Worm (Caenorhabditis elegans) whole organism, L4/young adult: ENCODE results near the gene gcy-5.

ENCODE experiments used
- W03F9.2 ChIP-seq: fragments of 150-350 bp; optimal IDR thresholded peaks from 2 replicates; lab custom pipeline; 2014; ENCODE audit warnings: missing biosample characterization, missing genetic modification characterization
- dao-5 ChIP-seq: sonication (generic microtip); optimal IDR thresholded peaks from 2 replicates; lab custom pipeline; 2016; ENCODE audit warnings: missing genotype, missing genetic modification characterization, moderate library complexity, missing compliant biosample characterization
- him-1 ChIP-seq: sonication (generic microtip); optimal IDR thresholded peaks from 2 replicates; lab custom pipeline; 2016; ENCODE audit warnings: missing genotype, missing genetic modification reagents, missing genetic modification characterization, missing compliant biosample characterization

Gene gcy-5

ce11 chrII:10316119-10316518 is at the start of gene gcy-5:
Gene gcy-5, minus strand, starts transcription at chrII:10316219.
- no peak for TF ChIP-seq him-1 (tag; lab: Kevin White, UChicago)
- TF ChIP-seq dao-5 (tag; lab: Kevin White, UChicago) = no peak
- TF ChIP-seq W03F9.2 (tag; lab: Kevin White, UChicago) = no peak

DNA sequence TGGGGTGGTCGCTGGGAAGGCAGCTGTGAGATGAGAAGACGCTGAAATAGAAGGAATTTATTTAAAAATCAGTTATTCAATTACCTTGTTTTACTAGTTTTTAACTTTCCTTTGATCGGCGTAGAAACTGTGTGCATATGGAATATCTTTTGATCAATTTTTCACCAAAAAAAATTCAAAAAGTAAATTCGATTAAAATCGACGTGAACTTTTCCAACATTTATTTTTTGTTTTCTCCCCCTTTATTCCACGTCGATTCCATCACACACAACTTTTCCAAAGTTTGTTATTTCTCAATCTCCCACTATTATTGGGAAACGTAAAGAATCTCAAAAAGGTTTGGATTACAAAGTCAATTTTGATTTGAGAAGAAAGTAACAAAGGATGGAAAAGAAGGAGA is 44.5 kb upstream of the gcy-5 start, which contains the start of gene C07E3.4:
Gene C07E3.4 (plus strand): TSS at position 301 of the 400 bp plus-strand sequence.
- TF ChIP-seq him-1 (tag; lab: Kevin White, UChicago) (no peak), W03F9.2 (tag; lab: Kevin White, UChicago) (no peak), dao-5 (tag; lab: Kevin White, UChicago) (no peak)

- TF ChIP-seq dao-5 (tag; lab: Kevin White, UChicago) = no peak
- no peak for TF ChIP-seq him-1 (tag; lab: Kevin White, UChicago)
- no peak for TF ChIP-seq W03F9.2 (tag; lab: Kevin White, UChicago)
Measured at ce11 chrII:10357468-10358007, 41.5 kb upstream of the gcy-5 start, which contains the start of gene C07E3.3. Gene C07E3.3, minus strand, starts transcription at chrII:10357518.

DNA sequence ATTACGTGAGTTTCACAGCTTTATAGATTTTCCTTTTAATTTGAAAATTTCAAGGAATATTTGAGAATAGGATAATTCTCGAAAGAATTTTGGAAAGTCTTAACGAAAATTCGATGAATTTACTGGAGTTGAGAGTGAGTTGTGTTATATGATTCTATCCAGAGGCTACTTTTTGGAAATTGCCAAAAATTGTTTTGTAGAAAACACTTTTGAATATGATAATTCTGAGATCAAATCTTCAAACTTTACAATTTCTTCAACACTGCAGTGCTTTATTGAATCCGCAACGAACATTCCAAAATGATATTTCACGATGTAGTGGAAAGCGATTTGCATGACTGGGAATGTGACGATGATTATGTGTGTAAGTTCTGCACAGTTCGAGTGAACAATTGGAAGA is 35.9 kb upstream of the gcy-5 start, which contains the start of gene C07E3.8:
Gene C07E3.8 (plus strand): TSS at position 301 of the 400 bp plus-strand sequence.
- TF ChIP-seq W03F9.2 (tag; lab: Kevin White, UChicago) (no peak), him-1 (tag; lab: Kevin White, UChicago) (no peak), dao-5 (tag; lab: Kevin White, UChicago) (no peak)

DNA sequence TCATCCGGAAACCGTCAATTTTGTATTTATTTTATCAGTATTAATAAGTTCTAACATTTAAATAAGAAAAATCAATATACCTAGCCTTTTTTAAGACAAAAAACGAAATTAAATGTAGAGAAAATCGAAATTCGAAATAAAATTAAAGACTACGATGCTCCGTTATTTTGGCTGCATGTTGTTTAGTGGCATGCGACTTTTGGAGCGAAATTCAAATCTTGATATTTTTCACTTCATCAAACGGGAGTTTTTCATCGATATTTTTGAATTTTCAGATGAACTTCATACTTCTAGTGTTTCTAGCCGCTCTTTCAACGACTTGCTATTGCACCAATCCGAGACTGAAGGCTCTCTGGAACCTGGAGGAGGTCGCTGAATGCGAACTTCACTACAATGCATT is 34.5 kb upstream of the gcy-5 start, which contains the start of gene C07E3.9:
Gene C07E3.9 (plus strand): TSS at position 270 of the 400 bp plus-strand sequence.
- no peak for TF ChIP-seq W03F9.2 (tag; lab: Kevin White, UChicago)
- TF ChIP-seq dao-5 (tag; lab: Kevin White, UChicago) = no peak
- no peak for TF ChIP-seq him-1 (tag; lab: Kevin White, UChicago)

DNA sequence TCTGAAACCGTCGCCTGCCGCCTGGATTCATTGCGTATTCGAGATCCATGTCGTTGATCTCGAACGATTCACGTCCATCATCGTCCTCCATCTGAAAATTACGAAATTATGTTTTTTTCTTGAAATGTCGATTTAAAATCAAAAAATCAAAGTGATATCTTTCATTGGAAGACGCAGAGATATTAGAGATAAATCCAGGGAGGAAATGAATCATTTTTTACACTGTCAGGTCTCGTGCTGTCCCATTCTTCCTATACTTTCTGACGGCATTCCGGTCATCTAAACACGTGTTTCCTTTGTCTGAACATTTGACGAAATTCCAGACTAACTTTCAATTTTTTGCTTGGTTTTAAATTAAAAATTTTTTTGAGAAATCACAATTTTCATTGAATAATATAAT is 33.9 kb upstream of the gcy-5 start, which contains the start of gene stip-1:
Gene stip-1 (minus strand): TSS at position 98 of the 400 bp plus-strand sequence.
- TF ChIP-seq him-1 (tag; lab: Kevin White, UChicago) = no peak
- no peak for TF ChIP-seq dao-5 (tag; lab: Kevin White, UChicago)
- no peak for TF ChIP-seq W03F9.2 (tag; lab: Kevin White, UChicago)

- TF ChIP-seq him-1 (tag; lab: Kevin White, UChicago) = no peak
- no peak for TF ChIP-seq W03F9.2 (tag; lab: Kevin White, UChicago)
- TF ChIP-seq dao-5 (tag; lab: Kevin White, UChicago) = no peak
Measured at ce11 chrII:10346075-10346474, 30.1 kb upstream of the gcy-5 start, which contains the start of gene C07E3.10. Gene C07E3.10, plus strand, starts transcription at chrII:10346375.

DNA sequence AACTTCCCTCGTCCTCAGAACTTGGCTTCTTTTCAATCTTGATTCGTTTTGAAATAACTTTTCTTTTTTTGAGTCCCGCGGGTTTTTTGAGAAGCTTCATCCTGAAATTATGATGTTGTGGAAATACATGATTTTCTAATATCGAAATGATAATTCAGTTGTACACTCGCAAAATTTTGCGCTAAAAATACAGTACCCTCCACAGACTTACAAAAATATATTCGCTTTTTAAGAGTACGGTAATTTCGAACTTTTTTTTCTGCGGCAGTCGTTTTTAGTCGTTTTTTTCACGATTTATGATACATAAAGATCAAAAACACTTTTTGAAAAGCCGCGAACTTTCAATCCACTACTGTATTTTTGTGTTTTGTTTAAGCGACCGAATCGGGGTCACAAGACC is 29.0 kb upstream of the gcy-5 start, which contains the start of gene pro-2:
Gene pro-2 (minus strand): TSS at position 101 of the 400 bp plus-strand sequence.
- no peak for TF ChIP-seq dao-5 (tag; lab: Kevin White, UChicago)
- no peak for TF ChIP-seq him-1 (tag; lab: Kevin White, UChicago)
- no peak for TF ChIP-seq W03F9.2 (tag; lab: Kevin White, UChicago)

ce11 chrII:10329754-10330153 is 13.7 kb upstream of the gcy-5 start:
- no peak for TF ChIP-seq W03F9.2 (tag; lab: Kevin White, UChicago)
- TF ChIP-seq dao-5 (tag; lab: Kevin White, UChicago) = no peak
- no peak for TF ChIP-seq him-1 (tag; lab: Kevin White, UChicago)

DNA sequence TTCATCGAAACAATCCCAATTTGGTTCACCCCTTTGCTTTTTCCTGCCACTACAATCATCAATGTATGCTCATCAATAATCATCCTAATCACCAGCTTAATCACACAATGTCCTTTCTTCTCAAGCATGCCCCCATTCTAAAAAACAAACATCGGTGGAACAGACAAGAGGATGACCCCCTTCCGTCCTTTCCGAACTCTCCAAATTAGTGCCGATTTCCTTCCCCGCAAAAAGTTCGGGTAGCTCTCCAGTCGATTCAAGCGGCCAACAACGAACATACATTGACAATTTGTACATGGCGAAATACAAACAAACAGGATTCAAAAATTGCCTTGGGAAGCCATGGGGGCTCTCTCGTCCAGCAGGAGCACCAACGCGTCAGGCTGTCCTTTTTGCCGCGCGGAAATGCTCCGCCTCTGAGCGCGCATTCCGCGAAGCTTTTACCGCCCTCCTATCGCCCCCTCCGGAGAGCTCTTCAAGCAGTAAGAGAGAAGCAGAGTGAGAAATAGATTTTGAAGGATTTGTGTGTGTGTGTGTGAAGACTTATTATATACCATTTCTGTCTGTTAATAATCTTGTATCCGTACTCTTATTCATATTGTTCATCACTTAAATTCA is 9.7 kb upstream of the gcy-5 start, which contains the start of gene appg-1:
Gene appg-1 (plus strand): TSS at position 427 of the 618 bp plus-strand sequence.
- TF ChIP-seq dao-5 (tag; lab: Kevin White, UChicago) (no peak), him-1 (tag; lab: Kevin White, UChicago) (no peak), W03F9.2 (tag; lab: Kevin White, UChicago) (no peak)

DNA sequence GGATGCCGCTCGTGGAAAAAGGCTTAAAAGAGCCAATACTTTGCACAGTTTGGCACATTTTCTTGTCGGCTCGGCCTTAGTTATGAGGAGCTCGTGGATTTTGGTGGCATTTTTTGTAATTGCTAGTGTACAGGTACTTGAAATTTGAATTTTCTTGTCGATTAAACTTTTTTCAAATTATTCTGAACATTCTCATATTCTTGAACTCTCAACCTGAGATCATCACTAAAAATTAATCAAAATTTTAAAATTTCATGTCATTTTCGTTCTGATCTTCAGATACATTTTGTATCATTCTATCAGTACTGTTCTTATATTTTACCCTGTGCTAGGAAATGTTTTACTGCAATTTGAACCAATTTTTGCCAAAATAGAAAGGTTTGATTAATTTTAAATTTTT is 5.4 kb upstream of the gcy-5 start, which contains the start of gene idpp-4:
Gene idpp-4 (plus strand): TSS at position 51 of the 400 bp plus-strand sequence.
- TF ChIP-seq W03F9.2 (tag; lab: Kevin White, UChicago) = no peak
- TF ChIP-seq dao-5 (tag; lab: Kevin White, UChicago) = no peak
- no peak for TF ChIP-seq him-1 (tag; lab: Kevin White, UChicago)

DNA sequence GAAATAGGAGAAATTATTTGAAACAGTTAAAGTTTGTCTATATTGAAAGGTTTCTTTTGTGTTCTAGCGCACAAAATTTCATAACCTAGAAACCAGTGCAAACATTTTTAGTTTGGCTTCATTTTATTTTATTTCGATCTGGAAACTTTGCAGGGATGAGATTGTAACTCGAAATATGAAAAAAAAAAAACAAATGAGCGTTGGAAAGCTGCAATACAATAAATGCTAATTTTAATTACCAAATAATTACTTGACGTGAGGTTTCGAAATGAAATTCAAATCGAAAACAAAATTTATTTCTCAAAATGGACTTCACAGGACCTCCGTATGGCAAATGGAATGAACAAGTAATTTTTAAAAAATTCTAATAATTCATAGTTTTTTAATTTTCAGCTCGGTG is 988 bp upstream of the gcy-5 start, which contains the start of gene M02G9.4:
Gene M02G9.4 (plus strand): TSS at position 301 of the 400 bp plus-strand sequence.
- TF ChIP-seq dao-5 (tag; lab: Kevin White, UChicago) (no peak), W03F9.2 (tag; lab: Kevin White, UChicago) (no peak), him-1 (tag; lab: Kevin White, UChicago) (no peak)

- TF ChIP-seq him-1 (tag; lab: Kevin White, UChicago) (no peak), dao-5 (tag; lab: Kevin White, UChicago) (no peak), W03F9.2 (tag; lab: Kevin White, UChicago) (no peak)
Measured at ce11 chrII:10315252-10315651, 767 bp downstream of the gcy-5 start, which contains the start of gene idpp-8. Gene idpp-8, plus strand, starts transcription at chrII:10315552.
